Fruit fly (Drosophila melanogaster): ENCODE measurements around the gene Grl62a.

Grl62a gene

dm6 chr3L:2021858-2022257 lies at the start of gene Grl62a:
TSS of gene Grl62a (minus strand) at chr3L:2021958.
- no peak for TF ChIP-seq EcR (GFP tag; optimal IDR thresholded peaks at IDR 0.05)
- no peak for TF ChIP-seq Dll (optimal IDR thresholded peaks at IDR 0.05)
- TF ChIP-seq pan (optimal IDR thresholded peaks at IDR 0.05) = no peak
- no peak for TF ChIP-seq usp (GFP tag; optimal IDR thresholded peaks at IDR 0.05)
- no peak for TF ChIP-seq CG8478 (optimal IDR thresholded peaks at IDR 0.05)
- TF ChIP-seq psq (optimal IDR thresholded peaks at IDR 0.05) = no peak

DNA sequence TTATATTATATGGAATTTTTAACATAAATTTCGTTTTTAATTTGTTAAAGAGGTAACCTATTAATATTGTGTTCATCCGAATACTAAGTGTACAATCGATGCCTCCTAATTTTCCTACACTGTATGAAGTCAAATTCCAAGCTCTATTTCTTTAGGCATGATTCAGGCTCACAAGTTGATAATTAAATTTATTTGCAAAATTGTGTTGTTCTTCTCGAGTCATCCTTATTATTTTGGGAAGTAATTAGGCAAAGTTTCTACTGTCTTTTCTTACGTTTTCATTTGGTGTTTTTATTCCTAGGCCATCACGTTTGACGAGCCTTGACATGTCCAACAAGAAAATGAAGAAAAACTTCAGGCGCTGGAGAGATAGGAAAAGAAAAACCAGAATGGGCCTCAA lies 16.4 kb upstream of the Grl62a start, which contains the start of gene CG42355:
CG42355 (minus strand) TSS at position 101 of the 400 bp plus-strand sequence.
- TF ChIP-seq CG8478 (optimal IDR thresholded peaks at IDR 0.05) = no peak
- no peak for TF ChIP-seq EcR (GFP tag; optimal IDR thresholded peaks at IDR 0.05)
- TF ChIP-seq pan (optimal IDR thresholded peaks at IDR 0.05) = no peak
- TF ChIP-seq usp (GFP tag; optimal IDR thresholded peaks at IDR 0.05) = no peak
- TF ChIP-seq psq (optimal IDR thresholded peaks at IDR 0.05) = no peak
- TF ChIP-seq Dll (optimal IDR thresholded peaks at IDR 0.05) = no peak

dm6 chr3L:2026691-2027090 lies 4.9 kb upstream of the Grl62a start, which contains the start of gene Grl62c:
TSS of gene Grl62c (plus strand) at chr3L:2026991.
- TF ChIP-seq pan (optimal IDR thresholded peaks at IDR 0.05) (no peak), Dll (optimal IDR thresholded peaks at IDR 0.05) (no peak), usp (GFP tag; optimal IDR thresholded peaks at IDR 0.05) (no peak), EcR (GFP tag; optimal IDR thresholded peaks at IDR 0.05) (no peak), CG8478 (optimal IDR thresholded peaks at IDR 0.05) (no peak), psq (optimal IDR thresholded peaks at IDR 0.05) (no peak)

DNA sequence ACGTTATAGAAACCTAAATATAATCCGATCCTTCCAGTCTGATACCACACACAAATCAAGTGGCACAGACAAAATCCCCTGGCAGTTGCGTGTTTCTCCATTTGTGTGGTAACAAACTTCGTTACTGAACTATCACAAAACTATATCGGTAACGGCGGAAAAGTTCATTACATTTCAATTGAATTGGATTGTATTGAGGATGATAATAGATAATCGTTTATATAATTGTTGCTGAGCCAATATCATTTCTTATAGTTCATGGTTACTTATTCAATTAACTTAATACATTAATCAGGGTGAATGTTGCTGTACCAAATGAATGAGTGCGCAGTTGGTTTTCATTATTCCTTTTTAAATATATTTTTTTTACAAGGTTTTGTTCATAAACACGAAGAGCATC lies 1.5 kb upstream of the Grl62a start, which contains the start of gene Grl62b:
Grl62b (minus strand) TSS at position 101 of the 400 bp plus-strand sequence.
- TF ChIP-seq Dll (optimal IDR thresholded peaks at IDR 0.05) (no peak), CG8478 (optimal IDR thresholded peaks at IDR 0.05) (no peak), psq (optimal IDR thresholded peaks at IDR 0.05) (no peak), EcR (GFP tag; optimal IDR thresholded peaks at IDR 0.05) (no peak), pan (optimal IDR thresholded peaks at IDR 0.05) (no peak), usp (GFP tag; optimal IDR thresholded peaks at IDR 0.05) (no peak)

DNA sequence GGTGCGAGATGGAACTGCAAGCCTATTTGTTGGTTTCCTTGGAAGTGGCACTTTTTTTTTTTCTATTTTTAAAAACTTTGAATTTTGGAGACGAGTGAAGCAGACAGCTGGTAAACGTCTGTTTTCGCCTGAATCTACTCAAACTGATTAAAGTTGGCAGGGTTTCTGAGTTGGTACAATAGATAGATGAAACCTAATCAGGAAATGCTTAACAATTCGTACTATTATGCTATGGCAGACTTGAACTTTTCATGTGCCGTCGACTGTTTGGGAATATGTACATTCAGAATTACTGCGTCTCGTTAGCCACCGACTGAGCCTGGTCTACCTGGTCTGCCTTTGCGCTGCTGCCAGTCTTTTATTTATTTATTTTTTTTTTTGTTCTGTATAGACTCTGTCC lies 16.2 kb downstream of the Grl62a start, which contains the start of gene CG42841:
CG42841 (minus strand) TSS at position 101 of the 400 bp plus-strand sequence.
- no peak for TF ChIP-seq usp (GFP tag; optimal IDR thresholded peaks at IDR 0.05)
- TF ChIP-seq Dll (optimal IDR thresholded peaks at IDR 0.05) = no peak
- no peak for TF ChIP-seq pan (optimal IDR thresholded peaks at IDR 0.05)
- no peak for TF ChIP-seq EcR (GFP tag; optimal IDR thresholded peaks at IDR 0.05)
- no peak for TF ChIP-seq psq (optimal IDR thresholded peaks at IDR 0.05)
- no peak for TF ChIP-seq CG8478 (optimal IDR thresholded peaks at IDR 0.05)

DNA sequence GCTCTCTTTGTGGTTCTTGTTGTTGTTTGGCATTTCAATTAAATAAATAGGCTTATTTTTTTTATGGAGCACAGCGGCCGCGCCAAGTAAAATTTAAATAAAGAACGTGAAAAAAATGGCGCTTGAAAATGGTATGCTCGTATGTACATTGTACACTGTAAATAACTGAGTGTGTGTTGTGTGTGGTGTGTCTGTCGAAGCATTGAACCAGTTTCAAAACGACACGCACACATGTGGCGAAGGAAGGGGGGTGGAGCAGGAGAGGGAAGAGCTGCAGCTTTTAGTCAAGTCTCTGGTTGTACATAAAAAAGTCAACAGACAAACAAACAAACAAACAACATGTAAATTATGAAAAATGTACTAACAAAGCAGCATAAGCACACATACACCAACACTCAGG lies 17.0 kb downstream of the Grl62a start:
- no peak for TF ChIP-seq Dll (optimal IDR thresholded peaks at IDR 0.05)
- TF ChIP-seq EcR (GFP tag; optimal IDR thresholded peaks at IDR 0.05) = no peak
- no peak for TF ChIP-seq psq (optimal IDR thresholded peaks at IDR 0.05)
- no peak for TF ChIP-seq usp (GFP tag; optimal IDR thresholded peaks at IDR 0.05)
- no peak for TF ChIP-seq CG8478 (optimal IDR thresholded peaks at IDR 0.05)

- TF ChIP-seq usp (GFP tag; optimal IDR thresholded peaks at IDR 0.05) = no peak
- TF ChIP-seq EcR (GFP tag; optimal IDR thresholded peaks at IDR 0.05) = no peak
- TF ChIP-seq CG8478 (optimal IDR thresholded peaks at IDR 0.05) = no peak
- no peak for TF ChIP-seq Dll (optimal IDR thresholded peaks at IDR 0.05)
- no peak for TF ChIP-seq pan (optimal IDR thresholded peaks at IDR 0.05)
- TF ChIP-seq psq (optimal IDR thresholded peaks at IDR 0.05) = no peak
These were observed 36.4 kb downstream of the Grl62a start for dm6 chr3L:1985406-1985805.

- TF ChIP-seq Dll (optimal IDR thresholded peaks at IDR 0.05) = no peak
- TF ChIP-seq pan (optimal IDR thresholded peaks at IDR 0.05) = no peak
- no peak for TF ChIP-seq psq (optimal IDR thresholded peaks at IDR 0.05)
- no peak for TF ChIP-seq CG8478 (optimal IDR thresholded peaks at IDR 0.05)
- TF ChIP-seq usp (GFP tag; optimal IDR thresholded peaks at IDR 0.05) = no peak
- no peak for TF ChIP-seq EcR (GFP tag; optimal IDR thresholded peaks at IDR 0.05)
These were observed 45.0 kb downstream of the Grl62a start for dm6 chr3L:1976760-1977159.

DNA sequence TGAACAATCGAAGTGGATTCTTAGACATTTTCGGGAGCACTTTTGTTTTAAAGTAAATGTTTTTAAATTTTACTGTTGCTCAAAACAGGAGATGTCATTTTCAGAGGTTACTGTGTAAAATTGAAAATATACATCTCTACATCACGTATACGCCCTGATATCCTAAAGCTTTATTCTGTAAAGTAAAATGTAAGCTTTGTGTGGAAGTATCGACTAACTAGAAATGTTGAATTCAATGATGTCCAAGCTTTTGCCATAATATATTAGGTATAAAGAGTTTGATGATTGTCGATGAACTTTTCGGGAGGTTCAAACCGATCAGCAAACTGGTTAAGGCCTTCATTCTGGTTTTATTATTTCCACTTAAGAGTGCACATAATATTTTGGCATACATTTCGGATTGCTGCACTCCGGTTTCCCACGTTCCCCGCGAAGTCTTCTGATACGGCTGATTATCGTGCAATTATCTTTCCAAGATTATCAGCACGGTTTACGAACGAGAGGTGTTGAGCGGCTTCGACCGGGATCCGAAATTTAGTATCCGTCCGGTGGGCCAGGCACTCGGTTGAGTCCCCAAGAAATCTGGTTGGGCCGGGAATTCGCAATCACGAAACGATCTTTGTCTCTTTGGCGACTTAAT lies 50.5 kb downstream of the Grl62a start, which contains the start of the genes CG11815 and acs:
CG11815 (minus strand) TSS at position 98 of the 640 bp plus-strand sequence.
acs (plus strand) TSS at position 536 of the 640 bp plus-strand sequence.
- no peak for TF ChIP-seq CG8478 (optimal IDR thresholded peaks at IDR 0.05)
- TF ChIP-seq pan (optimal IDR thresholded peaks at IDR 0.05) = no peak
- TF ChIP-seq usp (GFP tag; optimal IDR thresholded peaks at IDR 0.05) = no peak
- no peak for TF ChIP-seq EcR (GFP tag; optimal IDR thresholded peaks at IDR 0.05)
- TF ChIP-seq psq (optimal IDR thresholded peaks at IDR 0.05) = no peak
- TF ChIP-seq Dll (optimal IDR thresholded peaks at IDR 0.05) = no peak
